Fruit fly (Drosophila melanogaster) whole organism, prepupa: Measurements from ENCODE around the gene Shal.

ENCODE experiments used
- Blimp-1 ChIP-seq: fragments of 200-800 bp; sonication (Bioruptor generic); optimal IDR thresholded peaks from 3 replicates; lab custom pipeline; 2017; ENCODE audit warnings: missing biosample characterization, missing genetic modification characterization, mild to moderate bottlenecking, moderate library complexity, missing genetic modification reagents
- CG10631 ChIP-seq: fragments of 200-800 bp; sonication (Bioruptor generic); optimal IDR thresholded peaks from 2 replicates; lab custom pipeline; 2016; ENCODE audit warnings: missing biosample characterization, missing genetic modification characterization
- CG11762 ChIP-seq: fragments of 200-800 bp; sonication (Bioruptor generic); optimal IDR thresholded peaks from 3 replicates; lab custom pipeline; 2016; ENCODE audit warnings: missing biosample characterization, missing genetic modification characterization; ENCODE audit not compliant: insufficient read depth
- CG1621 ChIP-seq: fragments of 200-800 bp; sonication (Bioruptor generic); optimal IDR thresholded peaks from 3 replicates; lab custom pipeline; 2018; ENCODE audit warnings: missing biosample characterization, mild to moderate bottlenecking, missing genetic modification characterization
- CG3032 ChIP-seq: fragments of 200-800 bp; optimal IDR thresholded peaks from 2 replicates; lab custom pipeline; 2019; ENCODE audit warnings: missing biosample characterization, mild to moderate bottlenecking, missing genetic modification characterization, moderate library complexity
- CG31627 ChIP-seq: fragments of 200-800 bp; sonication (Bioruptor generic); optimal IDR thresholded peaks from 3 replicates; lab custom pipeline; 2016; ENCODE audit warnings: missing biosample characterization, missing genetic modification characterization
- CG4318 ChIP-seq: fragments of 200-800 bp; sonication (Bioruptor generic); optimal IDR thresholded peaks from 3 replicates; lab custom pipeline; 2017; ENCODE audit warnings: missing biosample characterization, mild to moderate bottlenecking, missing genetic modification characterization
- CG6792 ChIP-seq: fragments of 200-800 bp; sonication (Bioruptor generic); optimal IDR thresholded peaks from 3 replicates; lab custom pipeline; 2016; ENCODE audit warnings: missing biosample characterization, missing genetic modification characterization
- CG6808 ChIP-seq: fragments of 200-800 bp; sonication (Bioruptor generic); optimal IDR thresholded peaks from 3 replicates; lab custom pipeline; 2017; ENCODE audit warnings: missing biosample characterization, missing genetic modification characterization, mild to moderate bottlenecking, moderate library complexity, missing genetic modification reagents
- CG6854 ChIP-seq: fragments of 200-800 bp; sonication (Bioruptor generic); optimal IDR thresholded peaks from 2 replicates; lab custom pipeline; 2017; ENCODE audit warnings: missing biosample characterization, mild to moderate bottlenecking, missing genetic modification characterization
- CG7368 ChIP-seq: fragments of 200-800 bp; sonication (Bioruptor generic); optimal IDR thresholded peaks from 3 replicates; lab custom pipeline; 2016; ENCODE audit warnings: missing biosample characterization, missing genetic modification characterization
- CG8119 ChIP-seq: fragments of 200-800 bp; sonication (Bioruptor generic); IDR thresholded peaks from 3 replicates; pipeline ENCODE4 v1.3.6; 2022; ENCODE audit warnings: missing biosample characterization, missing genetic modification characterization
- CG8319 ChIP-seq: fragments of 200-800 bp; sonication (Bioruptor generic); optimal IDR thresholded peaks from 3 replicates; lab custom pipeline; 2016; ENCODE audit warnings: missing biosample characterization, missing genetic modification characterization
- CG8632 ChIP-seq: fragments of 200-800 bp; sonication (Bioruptor generic); optimal IDR thresholded peaks from 3 replicates; lab custom pipeline; 2016; ENCODE audit warnings: missing biosample characterization, missing genetic modification characterization
- CG9139 ChIP-seq: fragments of 200-800 bp; sonication (Bioruptor generic); optimal IDR thresholded peaks from 3 replicates; lab custom pipeline; 2017; ENCODE audit warnings: missing biosample characterization, mild to moderate bottlenecking, missing genetic modification characterization
- Eip78C ChIP-seq: fragments of 200-800 bp; sonication (Bioruptor generic); peaks from one replicate; lab custom pipeline; 2016; ENCODE audit warnings: missing biosample characterization, missing genetic modification characterization
- Eip93F ChIP-seq: fragments of 200-800 bp; sonication (Bioruptor generic); optimal IDR thresholded peaks from 2 replicates; lab custom pipeline; 2016; ENCODE audit warnings: missing biosample characterization, mild to moderate bottlenecking, missing genetic modification characterization
- Ets21C ChIP-seq: fragments of 200-800 bp; sonication (Bioruptor generic); optimal IDR thresholded peaks from 3 replicates; lab custom pipeline; 2016; ENCODE audit warnings: missing biosample characterization, missing genetic modification characterization
- Ets96B ChIP-seq: fragments of 200-800 bp; optimal IDR thresholded peaks from 2 replicates; lab custom pipeline; 2019; ENCODE audit warnings: missing biosample characterization, mild to moderate bottlenecking, missing genetic modification characterization, moderate library complexity
- Hr38 ChIP-seq: sonication (Bioruptor generic); optimal IDR thresholded peaks from 2 replicates; lab custom pipeline; 2016; ENCODE audit warnings: missing biosample characterization, missing genetic modification characterization
- Hr4 ChIP-seq: fragments of 200-800 bp; sonication (Bioruptor generic); optimal IDR thresholded peaks from 3 replicates; lab custom pipeline; 2016; ENCODE audit warnings: missing biosample characterization, missing genetic modification characterization
- Lpt ChIP-seq: fragments of 200-800 bp; sonication (Bioruptor generic); optimal IDR thresholded peaks from 3 replicates; lab custom pipeline; 2016; ENCODE audit warnings: missing biosample characterization, missing genetic modification characterization
- Met ChIP-seq: fragments of 200-800 bp; sonication (Bioruptor generic); optimal IDR thresholded peaks from 3 replicates; lab custom pipeline; 2016; ENCODE audit warnings: missing biosample characterization, missing genetic modification characterization
- Smox ChIP-seq: fragments of 200-800 bp; sonication (Bioruptor generic); optimal IDR thresholded peaks from 3 replicates; lab custom pipeline; 2016; ENCODE audit warnings: missing biosample characterization, missing genetic modification characterization
- Sox102F ChIP-seq: fragments of 200-800 bp; sonication (Bioruptor generic); optimal IDR thresholded peaks from 2 replicates; lab custom pipeline; 2016; ENCODE audit warnings: missing biosample characterization, mild to moderate bottlenecking, missing genetic modification characterization
- Sox14 ChIP-seq: fragments of 200-800 bp; sonication (Bioruptor generic); optimal IDR thresholded peaks from 3 replicates; lab custom pipeline; 2016; ENCODE audit warnings: missing biosample characterization, missing genetic modification characterization
- Sox15 ChIP-seq: fragments of 200-800 bp; sonication (Bioruptor generic); optimal IDR thresholded peaks from 3 replicates; lab custom pipeline; 2016; ENCODE audit warnings: missing biosample characterization, missing genetic modification characterization
- achi ChIP-seq: fragments of 200-800 bp; sonication (Bioruptor generic); optimal IDR thresholded peaks from 3 replicates; lab custom pipeline; 2016; ENCODE audit warnings: missing biosample characterization, missing genetic modification characterization
- acj6 ChIP-seq: fragments of 200-800 bp; sonication (Bioruptor generic); optimal IDR thresholded peaks from 3 replicates; lab custom pipeline; 2016; ENCODE audit warnings: missing biosample characterization, missing genetic modification characterization
- cyc ChIP-seq: fragments of 200-800 bp; sonication (Bioruptor generic); optimal IDR thresholded peaks from 3 replicates; lab custom pipeline; 2016; ENCODE audit warnings: missing biosample characterization, missing genetic modification characterization
- dac ChIP-seq: fragments of 200-800 bp; sonication (Bioruptor generic); optimal IDR thresholded peaks from 2 replicates; lab custom pipeline; 2017; ENCODE audit warnings: missing biosample characterization, mild to moderate bottlenecking, missing genetic modification characterization
- eg ChIP-seq: fragments of 200-800 bp; sonication (Bioruptor generic); IDR thresholded peaks from 3 replicates; pipeline ENCODE4 v1.3.6; 2022; ENCODE audit warnings: missing biosample characterization, missing genetic modification characterization
- esn ChIP-seq: fragments of 200-800 bp; sonication (Bioruptor generic); optimal IDR thresholded peaks from 2 replicates; lab custom pipeline; 2016; ENCODE audit warnings: missing biosample characterization, mild to moderate bottlenecking, missing genetic modification characterization, moderate library complexity
- fd59A ChIP-seq: fragments of 200-800 bp; sonication (Bioruptor generic); optimal IDR thresholded peaks from 2 replicates; lab custom pipeline; 2017; ENCODE audit warnings: missing biosample characterization, mild to moderate bottlenecking, missing genetic modification characterization, missing genetic modification reagents
- net ChIP-seq: fragments of 200-800 bp; sonication (Bioruptor generic); optimal IDR thresholded peaks from 3 replicates; lab custom pipeline; 2016; ENCODE audit warnings: missing biosample characterization, missing genetic modification characterization
- pdm3 ChIP-seq: fragments of 200-800 bp; sonication (Bioruptor generic); optimal IDR thresholded peaks from 3 replicates; lab custom pipeline; 2016; ENCODE audit warnings: missing biosample characterization, missing genetic modification characterization
- salr ChIP-seq, 2 experiments: fragments of 200-800 bp; sonication (Bioruptor generic); optimal IDR thresholded peaks; 3 replicates each; lab custom pipeline; 2016 to 2018; ENCODE audit warnings: missing biosample characterization in 2 of 2, missing genetic modification characterization in 2 of 2, mild to moderate bottlenecking in 1 of 2
- spab ChIP-seq: fragments of 200-800 bp; sonication (Bioruptor generic); optimal IDR thresholded peaks from 2 replicates; lab custom pipeline; 2017; ENCODE audit warnings: missing biosample characterization, mild to moderate bottlenecking, missing genetic modification characterization, missing genetic modification reagents
- svp ChIP-seq: fragments of 200-800 bp; sonication (Bioruptor generic); peaks from one replicate; lab custom pipeline; 2016; ENCODE audit warnings: missing biosample characterization, missing genetic modification characterization
- topi ChIP-seq: fragments of 200-800 bp; sonication (Bioruptor generic); optimal IDR thresholded peaks from 3 replicates; lab custom pipeline; 2016; ENCODE audit warnings: missing biosample characterization, missing genetic modification characterization

Shal gene

dm6 chr3L:19612172-19612571 lies 27.8 kb upstream of the Shal start, which contains the start of the genes Lon and PIG-F (continued):
- TF ChIP-seq CG7368 (GFP tag; lab: Kevin White, UChicago) (peak; percentile 98), CG11762 (peak; percentile 99), CG1621 (tag; lab: Kevin White, UChicago) (peak; percentile 95), acj6 (GFP tag; lab: Kevin White, UChicago) (peak; percentile 99), Lpt (GFP tag; lab: Kevin White, UChicago) (peak; percentile 98), Sox15 (GFP tag; lab: Kevin White, UChicago) (peak; percentile 99), dac (GFP tag; lab: Kevin White, UChicago) (peak; percentile 98), eg (GFP tag; lab: Robert Waterston, UW) (peak; percentile 97; the same call in 2 of the 3 replicates)

- TF ChIP-seq CG9139 (GFP tag; lab: Kevin White, UChicago) (no peak), Ets21C (GFP tag; lab: Kevin White, UChicago) (no peak), CG6808 (GFP tag; lab: Kevin White, UChicago) (no peak), CG8319 (GFP tag; lab: Kevin White, UChicago) (no peak), CG10631 (no peak), cyc (GFP tag; lab: Kevin White, UChicago) (no peak), topi (GFP tag; lab: Kevin White, UChicago) (no peak), Eip93F (GFP tag; lab: Kevin White, UChicago) (no peak)
Measured at dm6 chr3L:19605974-19606497, 21.7 kb upstream of the Shal start, which contains the start of the genes lush and CG9372. Gene lush, minus strand, starts transcription at chr3L:19606090. Gene CG9372, plus strand, starts transcription at chr3L:19606208.

dm6 chr3L:19601413-19601812 lies 17.0 kb upstream of the Shal start, which contains the start of gene CG9368:
Gene CG9368, plus strand, starts transcription at chr3L:19601633.
- TF ChIP-seq CG7368 (GFP tag; lab: Kevin White, UChicago) (no peak), salr (GFP tag; optimal IDR thresholded peaks at IDR 0.05; lab: Kevin White, UChicago) (no peak), CG6854 (GFP tag; lab: Kevin White, UChicago) (no peak), Sox14 (no peak), CG3032 (tag; lab: Kevin White, UChicago) (no peak), Blimp-1 (GFP tag; lab: Kevin White, UChicago) (no peak), CG6792 (GFP tag; lab: Kevin White, UChicago) (no peak)

- TF ChIP-seq Sox15 (GFP tag; lab: Kevin White, UChicago), result no peak
- TF ChIP-seq CG8119, result no peak
- peak; percentile 13 for TF ChIP-seq Eip93F (GFP tag; lab: Kevin White, UChicago)
- peak; percentile 89 for TF ChIP-seq Blimp-1 (GFP tag; lab: Kevin White, UChicago)
Measured at dm6 chr3L:19598369-19599148, 14.2 kb upstream of the Shal start, which contains the start of the genes ash1 and Taf6. Gene ash1, minus strand, starts transcription at chr3L:19598755. Gene Taf6, plus strand, starts transcription at chr3L:19599088.

dm6 chr3L:19590422-19590821 lies 6.1 kb upstream of the Shal start, which contains the start of gene CG14100:
Gene CG14100, minus strand, starts transcription at chr3L:19590524.
- TF ChIP-seq fd59A (GFP tag; lab: Kevin White, UChicago) (peak; percentile 100), CG9139 (GFP tag; lab: Kevin White, UChicago) (peak; percentile 100), CG8319 (GFP tag; lab: Kevin White, UChicago) (peak; percentile 100), Ets96B (tag; lab: Kevin White, UChicago) (peak; percentile 100), CG7368 (GFP tag; lab: Kevin White, UChicago) (peak; percentile 100), Sox102F (peak; percentile 100), svp (GFP tag; lab: Kevin White, UChicago) (peak; percentile 100), pdm3 (peak; percentile 100), CG6792 (GFP tag; lab: Kevin White, UChicago) (peak; percentile 100), CG4318 (GFP tag; lab: Kevin White, UChicago) (peak; percentile 100), spab (GFP tag; lab: Kevin White, UChicago) (peak; percentile 100), Smox (GFP tag; lab: Kevin White, UChicago) (peak; percentile 100), net (GFP tag; lab: Kevin White, UChicago) (peak; percentile 100), Hr4 (GFP tag; lab: Kevin White, UChicago) (peak; percentile 100), esn (GFP tag; lab: Kevin White, UChicago) (peak; percentile 100), Met (peak; percentile 100), CG6808 (GFP tag; lab: Kevin White, UChicago) (peak; percentile 99), CG31627 (GFP tag; lab: Kevin White, UChicago) (peak; percentile 100), dac (GFP tag; lab: Kevin White, UChicago) (peak; percentile 100), Eip78C (GFP tag; lab: Kevin White, UChicago) (peak; percentile 100), achi (GFP tag; lab: Kevin White, UChicago) (peak; percentile 100), CG8632 (peak; percentile 100), Hr38 (GFP tag; lab: Kevin White, UChicago) (peak; percentile 100)
